Worm (Caenorhabditis elegans) whole organism, L4 larva: Measurements from ENCODE around the gene jun-1.
A peak's percentile ranks its signal among the peaks of the same experiment; 100 is the strongest.

Experiments used
- F26F4.8 ChIP-seq: fragments of 200-800 bp; sonication (Bioruptor generic); conservative IDR thresholded peaks from 2 replicates; pipeline ENCODE4 v1.3.6; 2022; ENCODE audit warnings: missing genetic modification characterization, missing compliant biosample characterization
- F37D6.2 ChIP-seq: sonication (generic microtip); optimal IDR thresholded peaks from 2 replicates; lab custom pipeline; 2016; ENCODE audit warnings: mild to moderate bottlenecking, missing genetic modification characterization, missing compliant biosample characterization
- T26A8.4 ChIP-seq: fragments of 200-800 bp; sonication (Bioruptor generic); IDR thresholded peaks from 2 replicates; pipeline ENCODE4 v1.3.6; 2022; ENCODE audit warnings: missing genetic modification characterization, missing compliant biosample characterization
- ZK546.5 ChIP-seq, 2 experiments: sonication (generic microtip); optimal IDR thresholded peaks; 2 replicates each; lab custom pipeline; 2017; ENCODE audit warnings: missing biosample characterization in 2 of 2, missing genetic modification characterization in 2 of 2
- aha-1 ChIP-seq: fragments of 150-350 bp; peaks from one replicate; lab custom pipeline; 2014; ENCODE audit warnings: missing biosample characterization, missing genetic modification characterization
- aly-2 ChIP-seq: sonication (generic microtip); optimal IDR thresholded peaks from 2 replicates; lab custom pipeline; 2018; ENCODE audit warnings: missing biosample characterization, missing genetic modification characterization
- ceh-32 ChIP-seq: sonication (generic microtip); optimal IDR thresholded peaks from 2 replicates; lab custom pipeline; 2016; ENCODE audit warnings: mild to moderate bottlenecking, missing genetic modification characterization, missing compliant biosample characterization; ENCODE audit not compliant: poor library complexity
- ceh-44 ChIP-seq: fragments of 200-800 bp; sonication (Bioruptor generic); IDR thresholded peaks from 2 replicates; pipeline ENCODE4 v1.3.6; 2022; ENCODE audit warnings: missing genetic modification reagents, missing genetic modification characterization, missing compliant biosample characterization
- ceh-82 ChIP-seq: sonication (generic microtip); optimal IDR thresholded peaks from 2 replicates; lab custom pipeline; 2017; ENCODE audit warnings: missing biosample characterization, missing genetic modification characterization
- ces-1 ChIP-seq: fragments of 150-350 bp; sonication (generic microtip); optimal IDR thresholded peaks from 4 replicates; lab custom pipeline; 2014; ENCODE audit warnings: missing biosample characterization, missing genetic modification reagents, missing genetic modification characterization
- daf-19 ChIP-seq: fragments of 200-800 bp; sonication (Bioruptor generic); conservative IDR thresholded peaks from 2 replicates; pipeline ENCODE4 v1.3.6; 2022; ENCODE audit warnings: missing genetic modification characterization, missing compliant biosample characterization
- daf-8 ChIP-seq: fragments of 200-800 bp; sonication (Bioruptor generic); IDR thresholded peaks from 2 replicates; pipeline ENCODE4 v1.3.6; 2022; ENCODE audit warnings: missing genetic modification characterization, missing compliant biosample characterization
- dmd-9 ChIP-seq: fragments of 200-800 bp; sonication (Bioruptor generic); IDR thresholded peaks from 2 replicates; pipeline ENCODE4 v1.3.6; 2022; ENCODE audit warnings: missing genetic modification reagents, missing genetic modification characterization, missing compliant biosample characterization
- dve-1 ChIP-seq: sonication (generic microtip); optimal IDR thresholded peaks from 2 replicates; lab custom pipeline; 2017; ENCODE audit warnings: antibody characterized with exemption, mild to moderate bottlenecking, missing genetic modification characterization, missing compliant biosample characterization; ENCODE audit not compliant: insufficient read depth
- egl-27 ChIP-seq: sonication (generic microtip); optimal IDR thresholded peaks from 3 replicates; lab custom pipeline; 2017; ENCODE audit warnings: missing biosample characterization, missing genetic modification reagents, missing genetic modification characterization
- hif-1 ChIP-seq, 2 experiments: sonication (generic microtip); optimal IDR thresholded peaks; 2 replicates each; lab custom pipeline; 2016 to 2017; ENCODE audit warnings: missing compliant biosample characterization in 2 of 2, missing genetic modification characterization in 2 of 2, missing genetic modification reagents in 2 of 2, missing genotype in 2 of 2, mild to moderate bottlenecking in 1 of 2
- hlh-11 ChIP-seq: fragments of 200-800 bp; sonication (Bioruptor generic); optimal IDR thresholded peaks from 2 replicates; lab custom pipeline; 2018; ENCODE audit warnings: mild to moderate bottlenecking, missing genetic modification characterization, missing compliant biosample characterization
- hlh-30 ChIP-seq: sonication (generic microtip); optimal IDR thresholded peaks from 2 replicates; lab custom pipeline; 2017; ENCODE audit warnings: antibody characterized with exemption, mild to moderate bottlenecking, missing genetic modification characterization, missing compliant biosample characterization; ENCODE audit not compliant: insufficient read depth
- jun-1 ChIP-seq: fragments of 150-350 bp; optimal IDR thresholded peaks from 2 replicates; lab custom pipeline; 2014; ENCODE audit warnings: missing biosample characterization, missing genetic modification reagents, missing genetic modification characterization
- lin-1 ChIP-seq: fragments of 200-800 bp; sonication (Bioruptor generic); IDR thresholded peaks from 2 replicates; pipeline ENCODE4 v1.3.6; 2022; ENCODE audit warnings: missing genetic modification reagents, missing genetic modification characterization, missing compliant biosample characterization
- lsy-2 ChIP-seq, 2 experiments: fragments of 150-350 bp in 1 of 2; sonication (generic microtip) in 1 of 2; optimal IDR thresholded peaks; 2 replicates each; lab custom pipeline; 2014 to 2017; ENCODE audit warnings: missing biosample characterization in 2 of 2, missing genetic modification characterization in 2 of 2
- mdt-29 ChIP-seq: fragments of 200-800 bp; sonication (Bioruptor generic); IDR thresholded peaks from 2 replicates; pipeline ENCODE4 v1.3.6; 2022; ENCODE audit warnings: missing genetic modification reagents, missing genetic modification characterization, missing compliant biosample characterization
- mes-2 ChIP-seq: sonication (generic microtip); optimal IDR thresholded peaks from 2 replicates; lab custom pipeline; 2016; ENCODE audit warnings: missing genotype, mild to moderate bottlenecking, missing genetic modification characterization, missing compliant biosample characterization; ENCODE audit not compliant: poor library complexity, severe bottlenecking
- mxl-2 ChIP-seq: fragments of 200-800 bp; sonication (Bioruptor generic); conservative IDR thresholded peaks from 2 replicates; pipeline ENCODE4 v1.3.6; 2022; ENCODE audit warnings: missing genetic modification reagents, missing genetic modification characterization, missing compliant biosample characterization
- mxl-3 ChIP-seq: fragments of 200-800 bp; sonication (Bioruptor generic); optimal IDR thresholded peaks from 2 replicates; lab custom pipeline; 2018; ENCODE audit warnings: mild to moderate bottlenecking, missing genetic modification characterization, missing compliant biosample characterization
- nhr-10 ChIP-seq: fragments of 150-350 bp; optimal IDR thresholded peaks from 2 replicates; lab custom pipeline; 2014; ENCODE audit warnings: missing biosample characterization, missing genetic modification characterization
- nhr-111 ChIP-seq: fragments of 200-800 bp; sonication (Bioruptor generic); optimal IDR thresholded peaks from 2 replicates; lab custom pipeline; 2018; ENCODE audit warnings: mild to moderate bottlenecking, missing genetic modification characterization, missing compliant biosample characterization
- nhr-28 ChIP-seq: fragments of 150-350 bp; optimal IDR thresholded peaks from 2 replicates; lab custom pipeline; 2014; ENCODE audit warnings: missing biosample characterization, missing genetic modification characterization
- nhr-41 ChIP-seq: fragments of 200-800 bp; sonication (Bioruptor generic); IDR thresholded peaks from 2 replicates; pipeline ENCODE4 v1.3.6; 2022; ENCODE audit warnings: missing genetic modification reagents, missing genetic modification characterization, missing compliant biosample characterization
- nhr-6 ChIP-seq: fragments of 150-350 bp; optimal IDR thresholded peaks from 2 replicates; lab custom pipeline; 2014; ENCODE audit warnings: missing biosample characterization, missing genetic modification characterization
- nhr-76 ChIP-seq: fragments of 150-350 bp; optimal IDR thresholded peaks from 2 replicates; lab custom pipeline; 2014; ENCODE audit warnings: missing biosample characterization, missing genetic modification characterization
- php-3 ChIP-seq: fragments of 200-800 bp; sonication (Bioruptor generic); IDR thresholded peaks from 2 replicates; pipeline ENCODE4 v1.3.6; 2022; ENCODE audit warnings: missing genetic modification reagents, missing genetic modification characterization, missing compliant biosample characterization
- pqm-1 ChIP-seq: sonication (generic microtip); optimal IDR thresholded peaks from 2 replicates; lab custom pipeline; 2017; ENCODE audit warnings: missing biosample characterization, missing genetic modification characterization
- saeg-2 ChIP-seq: fragments of 200-800 bp; sonication (Bioruptor generic); IDR thresholded peaks from 2 replicates; pipeline ENCODE4 v1.3.6; 2022; ENCODE audit warnings: missing genetic modification reagents, missing genetic modification characterization, missing compliant biosample characterization
- snpc-1.2 ChIP-seq: fragments of 200-800 bp; sonication (Bioruptor generic); IDR thresholded peaks from 2 replicates; pipeline ENCODE4 v1.3.6; 2022; ENCODE audit warnings: missing genetic modification reagents, missing genetic modification characterization, missing compliant biosample characterization
- spr-3 ChIP-seq: fragments of 200-800 bp; sonication (Bioruptor generic); optimal IDR thresholded peaks from 2 replicates; lab custom pipeline; 2018; ENCODE audit warnings: mild to moderate bottlenecking, missing genetic modification characterization, missing compliant biosample characterization
- unc-62 ChIP-seq, 3 experiments: fragments of 150-350 bp in 1 of 3; sonication (generic microtip); optimal IDR thresholded peaks in 2 of 3; peaks in 1 of 3; 1 replicate in 1 of 3; 2 replicates in 2 of 3; lab custom pipeline; 2014 to 2017; ENCODE audit warnings: missing biosample characterization in 3 of 3, missing genetic modification characterization in 3 of 3, missing genetic modification reagents in 3 of 3, missing genotype in 1 of 3
- vab-7 ChIP-seq: fragments of 200-800 bp; sonication (Bioruptor generic); IDR thresholded peaks from 2 replicates; pipeline ENCODE4 v1.3.6; 2022; ENCODE audit warnings: missing genetic modification reagents, missing genetic modification characterization, missing compliant biosample characterization
- zfp-3 ChIP-seq: fragments of 200-800 bp; sonication (Bioruptor generic); conservative IDR thresholded peaks from 2 replicates; pipeline ENCODE4 v1.3.6; 2022; ENCODE audit warnings: missing genetic modification reagents, missing genetic modification characterization, missing compliant biosample characterization
- zip-2 ChIP-seq: fragments of 150-350 bp; optimal IDR thresholded peaks from 2 replicates; lab custom pipeline; 2014; ENCODE audit warnings: missing biosample characterization, missing genetic modification characterization

Gene jun-1

ce11 chrII:9117789-9118242 lies 4.9 kb downstream of the jun-1 start (continued):
- peak; percentile 91 for TF ChIP-seq pqm-1 (tag; lab: Kevin White, UChicago)
- no peak for TF ChIP-seq ceh-32 (tag; lab: Kevin White, UChicago)
- TF ChIP-seq nhr-28, result peak; percentile 75
- no peak for TF ChIP-seq egl-27
- TF ChIP-seq daf-19 (GFP tag; lab: Robert Waterston, UW), result 0 out of 2 replicates have a peak, but pooled peaks have one; percentile 55
- TF ChIP-seq ZK546.5 (tag; optimal IDR thresholded peaks at IDR 0.05; lab: Kevin White, UChicago), result no peak
- TF ChIP-seq lin-1 (GFP tag; lab: Robert Waterston, UW), result peak; percentile 67; the same call in 1 of the 2 replicates
- no peak for TF ChIP-seq saeg-2 (GFP tag; lab: Robert Waterston, UW)
- TF ChIP-seq, all 104 proteins: peak for 18

ce11 chrII:9120329-9120728 lies 7.4 kb downstream of the jun-1 start:
- TF ChIP-seq spr-3, result no peak
- no peak for TF ChIP-seq daf-19 (GFP tag; lab: Robert Waterston, UW)
- no peak for TF ChIP-seq aha-1 (tag; lab: Kevin White, UChicago)
- TF ChIP-seq ceh-44 (GFP tag; lab: Robert Waterston, UW), result no peak
- TF ChIP-seq zfp-3 (GFP tag; lab: Robert Waterston, UW), result no peak
- TF ChIP-seq nhr-76 (tag; lab: Kevin White, UChicago), result no peak
- TF ChIP-seq aly-2 (tag; lab: Kevin White, UChicago), result no peak
- no peak for TF ChIP-seq hlh-11 (tag; lab: Kevin White, UChicago)
- no peak for TF ChIP-seq mxl-3 (GFP tag; lab: Kevin White, UChicago)
- no peak for TF ChIP-seq zip-2
- TF ChIP-seq snpc-1.2 (GFP tag; lab: Robert Waterston, UW), result no peak
- no peak for TF ChIP-seq nhr-111 (GFP tag; lab: Kevin White, UChicago)
- TF ChIP-seq, all 104 proteins: peak for 0

- no peak for TF ChIP-seq T26A8.4 (GFP tag; lab: Robert Waterston, UW)
- TF ChIP-seq hlh-30 (tag; lab: Kevin White, UChicago), result peak; percentile 15
- TF ChIP-seq aha-1 (tag; lab: Kevin White, UChicago), result peak; percentile 51
- TF ChIP-seq unc-62 (GFP tag; optimal IDR thresholded peaks at IDR 0.05 in 1 of 2; lab: Kevin White, UChicago), result peak in 1 of 2 experiments; percentile 68
- no peak for TF ChIP-seq unc-62 (tag; optimal IDR thresholded peaks at IDR 0.05; lab: Kevin White, UChicago)
These were observed 8.0 kb downstream of the jun-1 start for ce11 chrII:9120813-9121554.

- TF ChIP-seq mes-2 (tag; lab: Kevin White, UChicago) (peak; percentile 6), ceh-32 (tag; lab: Kevin White, UChicago) (no peak), vab-7 (no peak), ceh-82 (tag; lab: Kevin White, UChicago) (no peak), nhr-10 (tag; lab: Kevin White, UChicago) (no peak), F37D6.2 (tag; lab: Kevin White, UChicago) (no peak)
- TF ChIP-seq, all 104 proteins: peak for 1
These were observed 11.4 kb downstream of the jun-1 start for ce11 chrII:9124353-9124752.

- no peak for TF ChIP-seq daf-8 (GFP tag; lab: Robert Waterston, UW)
- peak; percentile 72 for TF ChIP-seq aha-1 (tag; lab: Kevin White, UChicago)
- TF ChIP-seq php-3 (GFP tag; lab: Robert Waterston, UW), result 0 out of 2 replicates have a peak, but pooled peaks have one; percentile 16
- no peak for TF ChIP-seq hif-1 (tag; optimal IDR thresholded peaks at IDR 0.05; lab: Kevin White, UChicago)
- no peak for TF ChIP-seq mxl-2
- no peak for TF ChIP-seq jun-1
- peak; percentile 6 for TF ChIP-seq hlh-30 (tag; lab: Kevin White, UChicago)
- no peak for TF ChIP-seq ces-1 (GFP tag; lab: Kevin White, UChicago)
- TF ChIP-seq zip-2, result no peak
- TF ChIP-seq F26F4.8 (GFP tag; lab: Robert Waterston, UW), result no peak
- TF ChIP-seq nhr-28, result peak; percentile 29
- no peak for TF ChIP-seq dmd-9 (GFP tag; lab: Robert Waterston, UW)
- no peak for TF ChIP-seq mxl-3 (GFP tag; lab: Kevin White, UChicago)
- TF ChIP-seq dve-1 (tag; lab: Kevin White, UChicago), result peak; percentile 57
- TF ChIP-seq lsy-2 (tag; optimal IDR thresholded peaks at IDR 0.05; lab: Kevin White, UChicago), result no peak
- no peak for TF ChIP-seq mdt-29
- TF ChIP-seq pqm-1 (tag; lab: Kevin White, UChicago), result peak; percentile 44
- TF ChIP-seq nhr-41 (GFP tag; lab: Robert Waterston, UW), result no peak
- no peak for TF ChIP-seq nhr-6 (tag; lab: Kevin White, UChicago)
- no peak for TF ChIP-seq zfp-3 (GFP tag; lab: Robert Waterston, UW)
These were observed 12.1 kb downstream of the jun-1 start for ce11 chrII:9125007-9125406.
